Worm (Caenorhabditis elegans) whole organism, young adult: ENCODE measurements around the gene ilys-6.

Source experiments
- B0336.3 ChIP-seq: fragments of 200-800 bp; sonication (Bioruptor generic); IDR thresholded peaks from 2 replicates; pipeline ENCODE4 v1.3.6; 2022; ENCODE audit warnings: missing genetic modification characterization, missing compliant biosample characterization
- D2030.7 ChIP-seq: fragments of 200-800 bp; sonication (Bioruptor generic); IDR thresholded peaks from 2 replicates; pipeline ENCODE4 v1.3.6; 2022; ENCODE audit warnings: missing genetic modification reagents, missing genetic modification characterization, missing compliant biosample characterization
- F49E8.2 ChIP-seq: sonication (generic microtip); optimal IDR thresholded peaks from 3 replicates; lab custom pipeline; 2017; ENCODE audit warnings: missing genetic modification characterization, mild to moderate bottlenecking, missing compliant biosample characterization, antibody characterized with exemption, moderate library complexity; ENCODE audit not compliant: insufficient read depth
- F57A8.1 ChIP-seq: fragments of 200-800 bp; sonication (Bioruptor generic); optimal IDR thresholded peaks from 2 replicates; lab custom pipeline; 2018; ENCODE audit warnings: mild to moderate bottlenecking, missing genetic modification characterization, moderate library complexity, missing compliant biosample characterization
- K11D2.4 ChIP-seq: fragments of 200-800 bp; sonication (Bioruptor generic); IDR thresholded peaks from 2 replicates; pipeline ENCODE4 v1.3.6; 2022; ENCODE audit warnings: missing genetic modification reagents, missing genetic modification characterization, missing compliant biosample characterization
- K12H6.12 ChIP-seq: fragments of 200-800 bp; sonication (Bioruptor generic); optimal IDR thresholded peaks from 2 replicates; lab custom pipeline; 2018; ENCODE audit warnings: mild to moderate bottlenecking, missing genetic modification characterization, missing compliant biosample characterization
- atf-7 ChIP-seq: sonication (generic microtip); optimal IDR thresholded peaks from 2 replicates; lab custom pipeline; 2017; ENCODE audit warnings: mild to moderate bottlenecking, missing genetic modification characterization, missing compliant biosample characterization
- attf-5 ChIP-seq: fragments of 200-800 bp; sonication (Bioruptor generic); optimal IDR thresholded peaks from 2 replicates; lab custom pipeline; 2018; ENCODE audit warnings: mild to moderate bottlenecking, missing genetic modification characterization, missing compliant biosample characterization
- attf-6 ChIP-seq: fragments of 200-800 bp; sonication (Bioruptor generic); IDR thresholded peaks from 2 replicates; pipeline ENCODE4 v1.3.6; 2022; ENCODE audit warnings: missing genetic modification reagents, missing genetic modification characterization, missing compliant biosample characterization
- ceh-27 ChIP-seq: fragments of 200-800 bp; sonication (Bioruptor generic); optimal IDR thresholded peaks from 2 replicates; lab custom pipeline; 2018; ENCODE audit warnings: mild to moderate bottlenecking, missing genetic modification characterization, moderate library complexity, missing compliant biosample characterization
- ceh-40 ChIP-seq: fragments of 200-800 bp; sonication (Bioruptor generic); IDR thresholded peaks from 2 replicates; pipeline ENCODE4 v1.3.6; 2022; ENCODE audit warnings: missing genetic modification characterization, missing compliant biosample characterization
- ceh-91 ChIP-seq: fragments of 200-800 bp; sonication (Bioruptor generic); IDR thresholded peaks from 2 replicates; pipeline ENCODE4 v1.3.6; 2022; ENCODE audit warnings: missing genetic modification reagents, missing genetic modification characterization, missing compliant biosample characterization
- die-1 ChIP-seq: sonication (generic microtip); optimal IDR thresholded peaks from 2 replicates; lab custom pipeline; 2016; ENCODE audit warnings: missing genotype, mild to moderate bottlenecking, missing genetic modification characterization, missing compliant biosample characterization
- dox-1 ChIP-seq: fragments of 200-800 bp; sonication (Bioruptor generic); IDR thresholded peaks from 2 replicates; pipeline ENCODE4 v1.3.6; 2022; ENCODE audit warnings: missing genetic modification reagents, missing genetic modification characterization, missing compliant biosample characterization
- egrh-3 ChIP-seq: fragments of 200-800 bp; sonication (Bioruptor generic); IDR thresholded peaks from 2 replicates; pipeline ENCODE4 v1.3.6; 2022; ENCODE audit warnings: missing genetic modification reagents, missing genetic modification characterization, missing compliant biosample characterization
- hlh-12 ChIP-seq: sonication (generic microtip); optimal IDR thresholded peaks from 2 replicates; lab custom pipeline; 2016; ENCODE audit warnings: missing genetic modification characterization, missing compliant biosample characterization
- hmg-20 ChIP-seq: fragments of 200-800 bp; sonication (Bioruptor generic); IDR thresholded peaks from 2 replicates; pipeline ENCODE4 v1.3.6; 2022; ENCODE audit warnings: missing genetic modification reagents, missing genetic modification characterization, missing compliant biosample characterization
- hrde-1 ChIP-seq: sonication (generic microtip); optimal IDR thresholded peaks from 2 replicates; lab custom pipeline; 2016; ENCODE audit warnings: missing genetic modification characterization, mild to moderate bottlenecking, missing compliant biosample characterization, moderate library complexity, missing genotype, missing genetic modification reagents, borderline replicate concordance
- lag-1 ChIP-seq: fragments of 200-800 bp; sonication (Bioruptor generic); IDR thresholded peaks from 2 replicates; pipeline ENCODE4 v1.3.6; 2022; ENCODE audit warnings: missing genetic modification reagents, missing genetic modification characterization, missing compliant biosample characterization
- lin-40 ChIP-seq: sonication (generic microtip); optimal IDR thresholded peaks from 2 replicates; lab custom pipeline; 2016; ENCODE audit warnings: missing genetic modification characterization, mild to moderate bottlenecking, missing compliant biosample characterization, missing genotype, missing genetic modification reagents
- lin-54 ChIP-seq: fragments of 200-800 bp; sonication (Bioruptor generic); optimal IDR thresholded peaks from 2 replicates; lab custom pipeline; 2018; ENCODE audit warnings: mild to moderate bottlenecking, missing genetic modification characterization, missing compliant biosample characterization
- lir-1 ChIP-seq: fragments of 200-800 bp; sonication (Bioruptor generic); conservative IDR thresholded peaks from 2 replicates; pipeline ENCODE4 v1.3.6; 2022; ENCODE audit warnings: missing genetic modification reagents, missing genetic modification characterization, missing compliant biosample characterization
- lsy-27 ChIP-seq: sonication (generic microtip); optimal IDR thresholded peaks from 2 replicates; lab custom pipeline; 2017; ENCODE audit warnings: missing genetic modification characterization, mild to moderate bottlenecking, missing compliant biosample characterization, antibody characterized with exemption, missing genotype, borderline replicate concordance; ENCODE audit not compliant: insufficient read depth
- madf-8 ChIP-seq: fragments of 200-800 bp; sonication (Bioruptor generic); conservative IDR thresholded peaks from 2 replicates; pipeline ENCODE4 v1.3.6; 2022; ENCODE audit warnings: missing genetic modification reagents, missing genetic modification characterization, missing compliant biosample characterization
- mxl-1 ChIP-seq: sonication (generic microtip); optimal IDR thresholded peaks from 2 replicates; lab custom pipeline; 2016; ENCODE audit warnings: missing genetic modification characterization, missing compliant biosample characterization
- nhr-90 ChIP-seq: sonication (generic microtip); optimal IDR thresholded peaks from 2 replicates; lab custom pipeline; 2016; ENCODE audit warnings: missing genotype, mild to moderate bottlenecking, missing genetic modification characterization, missing compliant biosample characterization
- pha-4 ChIP-seq: fragments of 150-350 bp; sonication (generic microtip); optimal IDR thresholded peaks from 2 replicates; lab custom pipeline; 2014; ENCODE audit warnings: missing biosample characterization, missing genetic modification reagents, missing genetic modification characterization
- rcor-1 ChIP-seq: fragments of 200-800 bp; sonication (Bioruptor generic); IDR thresholded peaks from 2 replicates; pipeline ENCODE4 v1.3.6; 2022; ENCODE audit warnings: missing genetic modification reagents, missing genetic modification characterization, missing compliant biosample characterization
- sdz-38 ChIP-seq: sonication (generic microtip); optimal IDR thresholded peaks from 2 replicates; lab custom pipeline; 2016; ENCODE audit warnings: missing genotype, missing genetic modification characterization, missing compliant biosample characterization
- sptf-2 ChIP-seq: fragments of 200-800 bp; sonication (Bioruptor generic); optimal IDR thresholded peaks from 2 replicates; lab custom pipeline; 2018; ENCODE audit warnings: mild to moderate bottlenecking, missing genetic modification characterization, missing compliant biosample characterization
- tbp1 ChIP-seq: fragments of 200-800 bp; sonication (Bioruptor generic); optimal IDR thresholded peaks from 2 replicates; lab custom pipeline; 2018; ENCODE audit warnings: mild to moderate bottlenecking, missing genetic modification characterization, missing compliant biosample characterization
- tbx-9 ChIP-seq: sonication (generic microtip); optimal IDR thresholded peaks from 2 replicates; lab custom pipeline; 2016; ENCODE audit warnings: borderline replicate concordance, missing genetic modification characterization, inconsistent platforms, missing compliant biosample characterization
- unc-130 ChIP-seq: sonication (generic microtip); optimal IDR thresholded peaks from 2 replicates; lab custom pipeline; 2016; ENCODE audit warnings: missing genetic modification reagents, missing genetic modification characterization, missing compliant biosample characterization
- xnd-1 ChIP-seq: sonication (generic microtip); optimal IDR thresholded peaks from 2 replicates; lab custom pipeline; 2016; ENCODE audit warnings: missing genotype, missing genetic modification reagents, missing genetic modification characterization, missing compliant biosample characterization
- zfh-2 ChIP-seq: fragments of 200-800 bp; sonication (Bioruptor generic); conservative IDR thresholded peaks from 2 replicates; pipeline ENCODE4 v1.3.6; 2022; ENCODE audit warnings: missing genetic modification reagents, missing genetic modification characterization, missing compliant biosample characterization
- ztf-25 ChIP-seq: fragments of 200-800 bp; sonication (Bioruptor generic); IDR thresholded peaks from 2 replicates; pipeline ENCODE4 v1.3.6; 2022; ENCODE audit warnings: missing genetic modification reagents, missing genetic modification characterization, missing compliant biosample characterization
- ztf-6 ChIP-seq: fragments of 200-800 bp; sonication (Bioruptor generic); IDR thresholded peaks from 2 replicates; pipeline ENCODE4 v1.3.6; 2022; ENCODE audit warnings: missing genetic modification reagents, missing genetic modification characterization, missing compliant biosample characterization

ilys-6 gene

ce11 chrIV:4082599-4082998 is 19.1 kb upstream of the ilys-6 start:
- TF ChIP-seq atf-7 (no peak), ztf-6 (GFP tag; lab: Robert Waterston, UW) (no peak), ztf-25 (GFP tag; lab: Robert Waterston, UW) (no peak), rcor-1 (GFP tag; lab: Robert Waterston, UW) (no peak), hmg-20 (GFP tag; lab: Robert Waterston, UW) (no peak), mxl-1 (tag; lab: Kevin White, UChicago) (no peak), hrde-1 (no peak), lir-1 (GFP tag; lab: Robert Waterston, UW) (no peak), attf-5 (GFP tag; lab: Kevin White, UChicago) (no peak), dox-1 (GFP tag; lab: Robert Waterston, UW) (no peak), D2030.7 (GFP tag; lab: Robert Waterston, UW) (no peak), nhr-90 (tag; lab: Kevin White, UChicago) (no peak), lin-54 (GFP tag; lab: Kevin White, UChicago) (no peak)

- TF ChIP-seq die-1 (tag; lab: Kevin White, UChicago) = no peak
- TF ChIP-seq tbp1 (GFP tag; lab: Kevin White, UChicago) = no peak
- TF ChIP-seq unc-130 = no peak
- no peak for TF ChIP-seq hlh-12 (tag; lab: Kevin White, UChicago)
- no peak for TF ChIP-seq ceh-27 (GFP tag; lab: Kevin White, UChicago)
Measured at ce11 chrIV:4080846-4081245, 17.4 kb upstream of the ilys-6 start, which contains the start of the genes C35B1.9 and C35B1.3. TSS of gene C35B1.9 (minus strand) at chrIV:4080946. TSS of gene C35B1.3 (plus strand) at chrIV:4081151.

- no peak for TF ChIP-seq tbx-9 (tag; lab: Kevin White, UChicago)
- TF ChIP-seq B0336.3 (GFP tag; lab: Robert Waterston, UW) = no peak
Measured at ce11 chrIV:4079514-4079913, 16.0 kb upstream of the ilys-6 start, which contains the start of gene C35B1.4. TSS of gene C35B1.4 (plus strand) at chrIV:4079814.

- no peak for TF ChIP-seq sdz-38 (tag; lab: Kevin White, UChicago)
- no peak for TF ChIP-seq ceh-40 (GFP tag; lab: Robert Waterston, UW)
- no peak for TF ChIP-seq xnd-1 (tag; lab: Kevin White, UChicago)
- TF ChIP-seq K11D2.4 (GFP tag; lab: Robert Waterston, UW) = no peak
- no peak for TF ChIP-seq attf-6
- TF ChIP-seq F49E8.2 (tag; lab: Kevin White, UChicago) = no peak
- TF ChIP-seq lin-40 (tag; lab: Kevin White, UChicago) = no peak
- TF ChIP-seq mxl-1 (tag; lab: Kevin White, UChicago) = no peak
- TF ChIP-seq lsy-27 (tag; lab: Kevin White, UChicago) = no peak
- TF ChIP-seq attf-5 (GFP tag; lab: Kevin White, UChicago) = no peak
- TF ChIP-seq pha-4 = no peak
Measured at ce11 chrIV:4078901-4079300, 15.4 kb upstream of the ilys-6 start, which contains the start of gene C35B1.8. TSS of gene C35B1.8 (minus strand) at chrIV:4079001.

- TF ChIP-seq F57A8.1 (GFP tag; lab: Kevin White, UChicago) (peak; percentile 9), zfh-2 (GFP tag; lab: Robert Waterston, UW) (peak; percentile 71), lag-1 (GFP tag; lab: Robert Waterston, UW) (no peak), sptf-2 (peak; percentile 38), K12H6.12 (tag; lab: Kevin White, UChicago) (no peak), ceh-91 (peak; percentile 9; the same call in 1 of the 2 replicates), madf-8 (GFP tag; lab: Robert Waterston, UW) (no peak), egrh-3 (GFP tag; lab: Robert Waterston, UW) (peak; percentile 96)
Measured at ce11 chrIV:4076690-4077295, 13.3 kb upstream of the ilys-6 start.
